Worm (Caenorhabditis elegans): Measurements from ENCODE around the gene D1046.2.
A peak's percentile ranks its signal among the peaks of the same experiment; 100 is the strongest.

The D1046.2 gene

DNA sequence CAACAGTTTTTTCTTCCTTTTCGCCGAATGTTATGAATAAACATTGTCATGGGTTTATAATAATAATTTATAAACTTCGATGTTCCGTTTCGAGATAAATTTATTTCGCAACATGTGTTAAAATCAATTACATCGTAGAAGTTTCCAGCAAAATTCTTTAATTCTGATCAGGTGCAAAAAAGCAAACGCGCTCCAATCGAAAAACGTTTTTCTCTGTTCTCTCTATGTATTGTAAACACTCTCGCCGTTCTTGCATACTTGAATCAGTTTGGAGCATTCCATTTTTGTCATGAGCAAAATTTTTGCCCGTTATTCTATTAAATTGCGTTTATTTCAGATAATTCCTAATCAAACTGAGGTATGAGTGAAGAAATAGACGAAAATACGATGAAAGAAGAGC, 32.1 kb downstream of the D1046.2 start, which contains the start of gene rad-54.L2:
TSS of gene rad-54.L2 (plus strand) at position 332 of the 400 bp plus-strand sequence.
- TF ChIP-seq ceh-79 (tag; optimal IDR thresholded peaks at IDR 0.05) (no peak), hrde-1 (tag; optimal IDR thresholded peaks at IDR 0.05; ENCODE audit: borderline replicate concordance) (peak; percentile 30), egl-18 (GFP tag; IDR thresholded peaks at IDR 0.05) (no peak), atf-7 (tag; optimal IDR thresholded peaks at IDR 0.05) (no peak), D2030.7 (GFP tag; IDR thresholded peaks at IDR 0.05) (no peak; the same call in 1 of the 2 replicates), unc-130 (GFP tag; optimal IDR thresholded peaks at IDR 0.05) (no peak), zfh-2 (GFP tag; conservative IDR thresholded peaks at IDR 0.05) (no peak), attf-6 (GFP tag; IDR thresholded peaks at IDR 0.05) (no peak), F57C9.4 (tag; optimal IDR thresholded peaks at IDR 0.05) (no peak), madf-8 (GFP tag; conservative IDR thresholded peaks at IDR 0.05) (no peak), efl-1 (GFP tag; optimal IDR thresholded peaks at IDR 0.05) (no peak), F55B11.4 (tag; optimal IDR thresholded peaks at IDR 0.05; ENCODE audit: borderline replicate concordance, insufficient read depth) (no peak), aptf-2 (GFP tag; conservative IDR thresholded peaks at IDR 0.05) (no peak), lin-40 (tag; optimal IDR thresholded peaks at IDR 0.05) (peak; percentile 48), chd-7 (tag; optimal IDR thresholded peaks at IDR 0.05) (no peak), K12H6.12 (tag; optimal IDR thresholded peaks at IDR 0.05) (no peak), Y79H2A.3 (GFP tag; conservative IDR thresholded peaks at IDR 0.05) (no peak), rpc-1 (optimal IDR thresholded peaks at IDR 0.05) (peak; percentile 15), rpc-1 (tag; optimal IDR thresholded peaks at IDR 0.05) (no peak), nhr-90 (tag; optimal IDR thresholded peaks at IDR 0.05) (no peak), nhr-179 (tag; optimal IDR thresholded peaks at IDR 0.05) (no peak), F39B2.1 (GFP tag; IDR thresholded peaks at IDR 0.05) (0 out of 2 replicates have a peak, but pooled peaks have one; percentile 26), bed-2 (GFP tag; IDR thresholded peaks at IDR 0.05) (no peak), F33H1.4 (GFP tag; IDR thresholded peaks at IDR 0.05) (peak; percentile 33; the same call in 1 of the 2 replicates), B0261.1 (tag; optimal IDR thresholded peaks at IDR 0.05) (no peak), sdz-38 (tag; optimal IDR thresholded peaks at IDR 0.05) (no peak), rcor-1 (GFP tag; IDR thresholded peaks at IDR 0.05) (no peak), unc-62 (GFP tag; optimal IDR thresholded peaks at IDR 0.05) (no peak), tbp1 (GFP tag; optimal IDR thresholded peaks at IDR 0.05) (peak; percentile 17), snpc-1.3 (tag; optimal IDR thresholded peaks at IDR 0.05; ENCODE audit: insufficient read depth) (no peak), hlh-12 (tag; optimal IDR thresholded peaks at IDR 0.05) (no peak), aptf-3 (GFP tag; IDR thresholded peaks at IDR 0.05) (no peak), lsy-27 (tag; optimal IDR thresholded peaks at IDR 0.05; ENCODE audit: borderline replicate concordance, insufficient read depth) (no peak), die-1 (tag; optimal IDR thresholded peaks at IDR 0.05) (no peak), Y67H2A.10 (GFP tag; conservative IDR thresholded peaks at IDR 0.05) (no peak), mel-28 (tag; optimal IDR thresholded peaks at IDR 0.05; ENCODE audit: borderline replicate concordance) (no peak), let-607 (tag; optimal IDR thresholded peaks at IDR 0.05) (no peak), F52B5.7 (tag; optimal IDR thresholded peaks at IDR 0.05) (no peak), K11D2.4 (GFP tag; IDR thresholded peaks at IDR 0.05) (no peak), ztf-18 (tag; optimal IDR thresholded peaks at IDR 0.05) (peak; percentile 65), ztf-22 (GFP tag; optimal IDR thresholded peaks at IDR 0.05) (no peak), ceh-100 (GFP tag; IDR thresholded peaks at IDR 0.05) (no peak), mes-4 (tag; optimal IDR thresholded peaks at IDR 0.05) (no peak), lin-35 (GFP tag; optimal IDR thresholded peaks at IDR 0.05) (peak in 1 of 3 experiments; percentile 34), cebp-2 (GFP tag; IDR thresholded peaks at IDR 0.05) (no peak), somi-1 (GFP tag; optimal IDR thresholded peaks at IDR 0.05) (no peak), egl-44 (GFP tag; IDR thresholded peaks at IDR 0.05) (no peak), sptf-2 (GFP tag; optimal IDR thresholded peaks at IDR 0.05) (no peak), mcd-1 (GFP tag; IDR thresholded peaks at IDR 0.05) (peak; percentile 77)
